Worm (Caenorhabditis elegans) whole organism, mixed stage, embryonic: ENCODE measurements around the gene hyls-1.

Source experiments
- M03D4.4 ChIP-seq: sonication (generic microtip); optimal IDR thresholded peaks from 2 replicates; lab custom pipeline; 2017; ENCODE audit warnings: mild to moderate bottlenecking, missing genetic modification characterization, missing compliant biosample characterization
- ham-2 ChIP-seq: fragments of 200-800 bp; sonication (Bioruptor generic); optimal IDR thresholded peaks from 2 replicates; lab custom pipeline; 2018; ENCODE audit warnings: mild to moderate bottlenecking, missing genetic modification characterization, missing compliant biosample characterization
- nhr-12 ChIP-seq: fragments of 150-350 bp; optimal IDR thresholded peaks from 2 replicates; lab custom pipeline; 2014; ENCODE audit warnings: missing biosample characterization, missing genetic modification characterization
- sptf-1 ChIP-seq: sonication (generic microtip); optimal IDR thresholded peaks from 2 replicates; lab custom pipeline; 2017; ENCODE audit warnings: mild to moderate bottlenecking, missing genetic modification characterization, moderate library complexity, missing compliant biosample characterization

- no peak for TF ChIP-seq ham-2
- TF ChIP-seq M03D4.4 (tag; lab: Kevin White, UChicago), result no peak
- no peak for TF ChIP-seq sptf-1
- no peak for TF ChIP-seq nhr-12 (tag; lab: Kevin White, UChicago)
These were observed 37.2 kb upstream of the hyls-1 start, which contains the start of gene F09G2.1 for ce11 chrV:7199932-7200331.
